Worm (Caenorhabditis elegans) whole organism, mixed stage, embryonic: ENCODE measurements around the gene F46G10.1.

Experiments
- ces-1 ChIP-seq: fragments of 150-350 bp; optimal IDR thresholded peaks from 2 replicates; lab custom pipeline; 2014; ENCODE audit warnings: missing biosample characterization, missing genetic modification reagents, missing genetic modification characterization
- cnd-1 ChIP-seq: fragments of 200-800 bp; sonication (Bioruptor generic); optimal IDR thresholded peaks from 2 replicates; lab custom pipeline; 2018; ENCODE audit warnings: mild to moderate bottlenecking, missing genetic modification characterization, missing compliant biosample characterization
- elt-1 ChIP-seq: sonication (generic microtip); optimal IDR thresholded peaks from 2 replicates; lab custom pipeline; 2017; ENCODE audit warnings: missing genetic modification characterization, mild to moderate bottlenecking, missing compliant biosample characterization, antibody characterized with exemption, moderate library complexity, borderline replicate concordance; ENCODE audit not compliant: insufficient read depth
- elt-3 ChIP-seq: fragments of 150-350 bp; optimal IDR thresholded peaks from 2 replicates; lab custom pipeline; 2014; ENCODE audit warnings: missing biosample characterization, missing genetic modification characterization
- nhr-28 ChIP-seq: fragments of 150-350 bp; optimal IDR thresholded peaks from 2 replicates; lab custom pipeline; 2014; ENCODE audit warnings: missing biosample characterization, missing genetic modification characterization
- pha-4 ChIP-seq: fragments of 150-350 bp; optimal IDR thresholded peaks from 2 replicates; lab custom pipeline; 2018; ENCODE audit warnings: missing biosample characterization, missing genetic modification reagents, missing genetic modification characterization
- sptf-1 ChIP-seq: sonication (generic microtip); optimal IDR thresholded peaks from 2 replicates; lab custom pipeline; 2017; ENCODE audit warnings: mild to moderate bottlenecking, missing genetic modification characterization, moderate library complexity, missing compliant biosample characterization
- unc-39 ChIP-seq: fragments of 150-350 bp; optimal IDR thresholded peaks from 2 replicates; lab custom pipeline; 2014; ENCODE audit warnings: missing biosample characterization, missing genetic modification characterization

ce11 chrX:13337000-13337399 lies 25.4 kb upstream of the F46G10.1 start:
- TF ChIP-seq sptf-1 (tag; lab: Kevin White, UChicago) (no peak), ces-1 (GFP tag; lab: Kevin White, UChicago) (no peak), pha-4 (tag; lab: Kevin White, UChicago) (no peak), elt-3 (tag; lab: Kevin White, UChicago) (no peak), nhr-28 (tag; lab: Kevin White, UChicago) (no peak), cnd-1 (tag; lab: Kevin White, UChicago) (no peak), unc-39 (no peak), elt-1 (tag; lab: Kevin White, UChicago) (no peak)
